Worm (Caenorhabditis elegans): ENCODE results near the gene brc-1.

DNA sequence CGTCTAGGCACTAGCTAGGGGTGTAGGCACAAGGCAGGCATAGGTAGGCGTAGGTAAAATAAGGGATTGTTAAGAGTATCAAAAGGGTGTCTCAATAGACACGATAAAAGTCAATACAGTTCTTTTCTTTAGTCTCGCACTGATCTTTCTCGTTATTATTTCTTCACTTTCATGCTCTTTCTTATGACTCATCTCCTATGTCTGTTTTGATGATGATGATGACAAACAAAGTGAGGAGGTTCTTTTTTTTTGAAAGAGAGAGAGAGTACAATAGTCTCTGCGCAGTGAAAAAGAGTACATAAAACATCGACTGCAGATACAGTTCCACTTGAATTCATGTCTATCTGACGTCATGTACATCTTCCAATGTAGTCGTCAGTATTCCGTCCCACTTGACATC, 27.1 kb upstream of the brc-1 start:
- TF ChIP-seq unc-130 (GFP tag; optimal IDR thresholded peaks at IDR 0.05) (no peak), F37D6.2 (tag; optimal IDR thresholded peaks at IDR 0.05) (no peak), R02D3.7 (tag; optimal IDR thresholded peaks at IDR 0.05) (no peak), ztf-11 (tag; optimal IDR thresholded peaks at IDR 0.05) (no peak), daf-19 (GFP tag; conservative IDR thresholded peaks at IDR 0.05) (no peak), dpl-1 (GFP tag; optimal IDR thresholded peaks at IDR 0.05) (no peak), lin-15B (tag; optimal IDR thresholded peaks at IDR 0.05) (no peak), nhr-77 (tag; optimal IDR thresholded peaks at IDR 0.05) (no peak), dmd-8 (GFP tag; IDR thresholded peaks at IDR 0.05) (no peak), mep-1 (tag; optimal IDR thresholded peaks at IDR 0.05) (no peak), ceh-62 (tag; optimal IDR thresholded peaks at IDR 0.05) (no peak), nhr-41 (GFP tag; IDR thresholded peaks at IDR 0.05) (no peak), lin-1 (GFP tag; IDR thresholded peaks at IDR 0.05) (no peak), lir-3 (tag; optimal IDR thresholded peaks at IDR 0.05) (no peak)
